Fruit fly (Drosophila melanogaster) whole organism, embryonic: ENCODE measurements around the gene Ppn.

ENCODE experiments used
- Abd-B ChIP-seq: fragments of 200-800 bp; sonication (Bioruptor generic); optimal IDR thresholded peaks from 2 replicates; lab custom pipeline; 2018; ENCODE audit warnings: missing biosample characterization, mild to moderate bottlenecking, missing genetic modification characterization, moderate library complexity
- Atf6 ChIP-seq: fragments of 200-800 bp; sonication (Bioruptor generic); IDR thresholded peaks from 2 replicates; pipeline ENCODE4 v1.3.6; 2022; ENCODE audit warnings: missing biosample characterization, missing genetic modification characterization
- Bdp1 ChIP-seq: fragments of 200-800 bp; sonication (Bioruptor generic); optimal IDR thresholded peaks from 3 replicates; lab custom pipeline; 2016; ENCODE audit warnings: missing biosample characterization, missing genetic modification characterization
- CG10267 ChIP-seq: fragments of 200-800 bp; sonication (Bioruptor generic); optimal IDR thresholded peaks from 2 replicates; lab custom pipeline; 2018; ENCODE audit warnings: missing biosample characterization, mild to moderate bottlenecking, missing genetic modification characterization, moderate library complexity
- CG10274 ChIP-seq: fragments of 200-800 bp; sonication (Bioruptor generic); optimal IDR thresholded peaks from 3 replicates; lab custom pipeline; 2017; ENCODE audit warnings: missing biosample characterization, mild to moderate bottlenecking, missing genetic modification characterization
- CG10366 ChIP-seq: fragments of 200-800 bp; sonication (Bioruptor generic); IDR thresholded peaks from 2 replicates; pipeline ENCODE4 v1.3.6; 2022; ENCODE audit warnings: missing biosample characterization, missing genetic modification characterization
- CG11504 ChIP-seq: fragments of 200-800 bp; sonication (Bioruptor generic); optimal IDR thresholded peaks from 3 replicates; lab custom pipeline; 2019; ENCODE audit warnings: missing biosample characterization, mild to moderate bottlenecking, missing genetic modification characterization, moderate library complexity
- CG13424 ChIP-seq: fragments of 200-800 bp; sonication (Bioruptor generic); optimal IDR thresholded peaks from 2 replicates; lab custom pipeline; 2019; ENCODE audit warnings: missing biosample characterization, mild to moderate bottlenecking, missing genetic modification characterization, moderate library complexity
- CG14965 ChIP-seq: fragments of 200-800 bp; sonication (Bioruptor generic); optimal IDR thresholded peaks from 2 replicates; lab custom pipeline; 2016; ENCODE audit warnings: missing biosample characterization, missing genetic modification characterization, borderline replicate concordance
- CG17802 ChIP-seq: fragments of 200-800 bp; sonication (Bioruptor generic); optimal IDR thresholded peaks from 2 replicates; lab custom pipeline; 2018; ENCODE audit warnings: missing biosample characterization, mild to moderate bottlenecking, missing genetic modification characterization, moderate library complexity
- CG3838 ChIP-seq: fragments of 200-800 bp; sonication (Bioruptor generic); optimal IDR thresholded peaks from 3 replicates; lab custom pipeline; 2016; ENCODE audit warnings: missing biosample characterization, missing genetic modification characterization
- CG6854 ChIP-seq: fragments of 200-800 bp; sonication (Bioruptor generic); optimal IDR thresholded peaks from 3 replicates; lab custom pipeline; 2017; ENCODE audit warnings: missing biosample characterization, mild to moderate bottlenecking, missing genetic modification characterization
- CoRest ChIP-seq: fragments of 200-800 bp; sonication (Bioruptor generic); optimal IDR thresholded peaks from 3 replicates; lab custom pipeline; 2018; ENCODE audit warnings: missing biosample characterization, mild to moderate bottlenecking, missing genetic modification characterization, moderate library complexity
- D19A ChIP-seq: fragments of 200-800 bp; optimal IDR thresholded peaks from 3 replicates; lab custom pipeline; 2019; ENCODE audit warnings: missing biosample characterization, mild to moderate bottlenecking, missing genetic modification characterization, moderate library complexity
- D19B ChIP-seq: fragments of 200-800 bp; sonication (Bioruptor generic); optimal IDR thresholded peaks from 2 replicates; lab custom pipeline; 2017; ENCODE audit warnings: missing biosample characterization, mild to moderate bottlenecking, missing genetic modification characterization
- Fer1 ChIP-seq: fragments of 200-800 bp; sonication (Bioruptor generic); optimal IDR thresholded peaks from 2 replicates; lab custom pipeline; 2017; ENCODE audit warnings: missing biosample characterization, mild to moderate bottlenecking, missing genetic modification characterization
- HLHmδ ChIP-seq: fragments of 200-800 bp; sonication (Bioruptor generic); optimal IDR thresholded peaks from 2 replicates; lab custom pipeline; 2018; ENCODE audit warnings: missing biosample characterization, mild to moderate bottlenecking, missing genetic modification characterization, moderate library complexity
- Mes4 ChIP-seq: fragments of 200-800 bp; sonication (Bioruptor generic); optimal IDR thresholded peaks from 2 replicates; lab custom pipeline; 2016; ENCODE audit warnings: missing biosample characterization, missing genetic modification characterization
- Nf-YA ChIP-seq: fragments of 200-800 bp; sonication (Bioruptor generic); IDR thresholded peaks from 2 replicates; pipeline ENCODE4 v1.3.6; 2022; ENCODE audit warnings: missing biosample characterization, missing genetic modification characterization
- Oli ChIP-seq: fragments of 200-800 bp; sonication (Bioruptor generic); optimal IDR thresholded peaks from 2 replicates; lab custom pipeline; 2018; ENCODE audit warnings: missing biosample characterization, mild to moderate bottlenecking, missing genetic modification characterization, moderate library complexity
- Opbp ChIP-seq: fragments of 200-800 bp; sonication (Bioruptor generic); IDR thresholded peaks from 3 replicates; pipeline ENCODE4 v1.3.6; 2022; ENCODE audit warnings: missing biosample characterization, missing genetic modification characterization; ENCODE audit not compliant: partially characterized antibody
- Optix ChIP-seq: fragments of 200-800 bp; sonication (Bioruptor generic); IDR thresholded peaks from 3 replicates; pipeline ENCODE4 v1.3.6; 2022; ENCODE audit warnings: missing biosample characterization, missing genetic modification characterization
- Scr ChIP-seq: fragments of 200-800 bp; sonication (Bioruptor generic); IDR thresholded peaks from 2 replicates; pipeline ENCODE4 v1.3.6; 2022; ENCODE audit warnings: missing biosample characterization, missing genetic modification characterization; ENCODE audit not compliant: partially characterized antibody
- Sin3A ChIP-seq: fragments of >200 bp; optimal IDR thresholded peaks from 2 replicates; lab custom pipeline; 2018
- Spps ChIP-seq: fragments of 200-800 bp; sonication (Bioruptor generic); optimal IDR thresholded peaks from 2 replicates; lab custom pipeline; 2018; ENCODE audit warnings: missing biosample characterization, mild to moderate bottlenecking, missing genetic modification characterization
- Ssrp ChIP-seq: fragments of 200-800 bp; sonication (Bioruptor generic); optimal IDR thresholded peaks from 2 replicates; lab custom pipeline; 2018; ENCODE audit warnings: missing biosample characterization, mild to moderate bottlenecking, missing genetic modification characterization, moderate library complexity
- abd-A ChIP-seq: fragments of 200-800 bp; sonication (Bioruptor generic); optimal IDR thresholded peaks from 3 replicates; lab custom pipeline; 2019; ENCODE audit warnings: missing biosample characterization, mild to moderate bottlenecking, missing genetic modification characterization, moderate library complexity
- al ChIP-seq: fragments of 200-800 bp; sonication (Bioruptor generic); IDR thresholded peaks from 2 replicates; pipeline ENCODE4 v1.3.6; 2022; ENCODE audit warnings: missing biosample characterization, missing genetic modification characterization
- aop ChIP-seq: fragments of 200-800 bp; sonication (Bioruptor generic); IDR thresholded peaks from 2 replicates; pipeline ENCODE4 v1.3.6; 2022; ENCODE audit warnings: missing biosample characterization, missing genetic modification characterization
- az2 ChIP-seq: fragments of 200-800 bp; sonication (Bioruptor generic); optimal IDR thresholded peaks from 3 replicates; lab custom pipeline; 2016; ENCODE audit warnings: missing biosample characterization, missing genetic modification characterization
- bab2 ChIP-seq: fragments of 200-800 bp; sonication (Bioruptor generic); optimal IDR thresholded peaks from 2 replicates; lab custom pipeline; 2016; ENCODE audit warnings: missing biosample characterization, missing genetic modification characterization
- cg ChIP-seq: fragments of 200-800 bp; sonication (Bioruptor generic); optimal IDR thresholded peaks from 3 replicates; lab custom pipeline; 2019; ENCODE audit warnings: missing biosample characterization, mild to moderate bottlenecking, missing genetic modification characterization, moderate library complexity
- chn ChIP-seq: fragments of 200-800 bp; sonication (Bioruptor generic); optimal IDR thresholded peaks from 2 replicates; lab custom pipeline; 2016; ENCODE audit warnings: missing biosample characterization, missing genetic modification characterization
- ci ChIP-seq: fragments of 200-800 bp; sonication (Bioruptor generic); IDR thresholded peaks from 3 replicates; pipeline ENCODE4 v1.3.6; 2022; ENCODE audit warnings: missing biosample characterization, missing genetic modification characterization
- esg ChIP-seq: fragments of 200-800 bp; sonication (Bioruptor generic); conservative IDR thresholded peaks from 2 replicates; pipeline ENCODE4 v1.3.6; 2022; ENCODE audit warnings: missing biosample characterization, missing genetic modification characterization
- eve ChIP-seq, 2 experiments: fragments of >200 bp; optimal IDR thresholded peaks; 2 replicates each; lab custom pipeline; 2017; ENCODE audit warnings: missing biosample characterization in 2 of 2, missing genetic modification characterization in 2 of 2
- klu ChIP-seq: fragments of 200-800 bp; sonication (Bioruptor generic); IDR thresholded peaks from 2 replicates; pipeline ENCODE4 v1.3.6; 2022; ENCODE audit warnings: missing biosample characterization, missing genetic modification characterization
- kni ChIP-seq: fragments of 200-800 bp; sonication (Bioruptor generic); optimal IDR thresholded peaks from 3 replicates; lab custom pipeline; 2017; ENCODE audit warnings: mild to moderate bottlenecking, missing biosample characterization, missing genetic modification reagents, missing genetic modification characterization
- mld ChIP-seq: fragments of 200-800 bp; sonication (Bioruptor generic); IDR thresholded peaks from 3 replicates; pipeline ENCODE4 v1.3.6; 2022; ENCODE audit warnings: missing biosample characterization, missing genetic modification characterization; ENCODE audit not compliant: partially characterized antibody
- pfk ChIP-seq: fragments of 200-800 bp; sonication (Bioruptor generic); optimal IDR thresholded peaks from 2 replicates; lab custom pipeline; 2018; ENCODE audit warnings: missing biosample characterization, mild to moderate bottlenecking, missing genetic modification characterization, moderate library complexity
- pzg ChIP-seq: fragments of 200-800 bp; sonication (Bioruptor generic); optimal IDR thresholded peaks from 3 replicates; lab custom pipeline; 2018; ENCODE audit warnings: missing biosample characterization, mild to moderate bottlenecking, missing genetic modification characterization, moderate library complexity
- ro ChIP-seq: fragments of 200-800 bp; sonication (Bioruptor generic); IDR thresholded peaks from 2 replicates; pipeline ENCODE4 v1.3.6; 2022; ENCODE audit warnings: missing biosample characterization, missing genetic modification characterization
- row ChIP-seq: fragments of 200-800 bp; sonication (Bioruptor generic); IDR thresholded peaks from 3 replicates; pipeline ENCODE4 v1.3.6; 2022; ENCODE audit warnings: missing biosample characterization, missing genetic modification characterization
- salm ChIP-seq: fragments of 200-800 bp; sonication (Bioruptor generic); optimal IDR thresholded peaks from 2 replicates; lab custom pipeline; 2018; ENCODE audit warnings: missing biosample characterization, mild to moderate bottlenecking, missing genetic modification characterization
- ssp ChIP-seq: fragments of 200-800 bp; sonication (Bioruptor generic); IDR thresholded peaks from 2 replicates; pipeline ENCODE4 v1.3.6; 2022; ENCODE audit warnings: missing biosample characterization, missing genetic modification characterization
- tap ChIP-seq: fragments of 200-800 bp; optimal IDR thresholded peaks from 3 replicates; lab custom pipeline; 2019; ENCODE audit warnings: missing biosample characterization, mild to moderate bottlenecking, missing genetic modification characterization, moderate library complexity
- tll ChIP-seq, 2 experiments: fragments of 200-800 bp in 1 of 2; fragments of >200 bp in 1 of 2; sonication (Bioruptor generic) in 1 of 2; optimal IDR thresholded peaks; 2 replicates each; lab custom pipeline; 2017 to 2019; ENCODE audit warnings: missing biosample characterization in 2 of 2, missing genetic modification characterization in 2 of 2, mild to moderate bottlenecking in 1 of 2, moderate library complexity in 1 of 2
- tna ChIP-seq: fragments of 200-800 bp; sonication (Bioruptor generic); IDR thresholded peaks from 2 replicates; pipeline ENCODE4 v1.3.6; 2022; ENCODE audit warnings: missing biosample characterization, missing genetic modification characterization; ENCODE audit not compliant: partially characterized antibody
- trh ChIP-seq: fragments of 200-800 bp; sonication (Bioruptor generic); optimal IDR thresholded peaks from 2 replicates; lab custom pipeline; 2016; ENCODE audit warnings: missing biosample characterization, missing genetic modification characterization

Ppn gene

dm6 chr3R:28585076-28585821 lies 45.1 kb upstream of the Ppn start, which contains the start of gene fkh (continued):
- peak; percentile 92 for TF ChIP-seq ci (GFP tag; lab: Robert Waterston, UW)
- no peak for TF ChIP-seq Opbp
- TF ChIP-seq Optix (GFP tag; lab: Robert Waterston, UW) = peak; percentile 77; the same call in 2 of the 3 replicates
- peak; percentile 98 for TF ChIP-seq cg (GFP tag; lab: Kevin White, UChicago)
- TF ChIP-seq Fer1 (GFP tag; lab: Kevin White, UChicago) = peak; percentile 99
- TF ChIP-seq trh (GFP tag; lab: Kevin White, UChicago) = peak; percentile 71
- TF ChIP-seq kni (GFP tag; lab: Kevin White, UChicago) = peak; percentile 100
- peak; percentile 13 for TF ChIP-seq CG10267
- TF ChIP-seq eve (GFP tag; optimal IDR thresholded peaks at IDR 0.05; lab: Kevin White, UChicago) = no peak
- peak; percentile 98 for TF ChIP-seq HLHmδ
- peak; percentile 78 for TF ChIP-seq D19B (GFP tag; lab: Kevin White, UChicago)
- peak; percentile 85 for TF ChIP-seq CG10274 (GFP tag; lab: Kevin White, UChicago)
- peak; percentile 82 for TF ChIP-seq CG14965 (GFP tag; lab: Kevin White, UChicago)
- TF ChIP-seq abd-A = peak; percentile 85
- TF ChIP-seq CG6854 (GFP tag; lab: Kevin White, UChicago) = peak; percentile 96
- TF ChIP-seq Abd-B (GFP tag; lab: Kevin White, UChicago) = no peak
- no peak for TF ChIP-seq Sin3A (lab: Kevin White, UChicago)
- TF ChIP-seq D19A (tag; lab: Kevin White, UChicago) = peak; percentile 51
- no peak for TF ChIP-seq Ssrp (tag; lab: Kevin White, UChicago)
- TF ChIP-seq CG13424 (tag; lab: Kevin White, UChicago) = peak; percentile 79
- peak; percentile 64 for TF ChIP-seq salm
- no peak for TF ChIP-seq Scr (GFP tag; lab: Robert Waterston, UW)
- peak; percentile 52 for TF ChIP-seq CG17802 (tag; lab: Kevin White, UChicago)
- TF ChIP-seq az2 (GFP tag; lab: Kevin White, UChicago) = no peak
- peak; percentile 99 for TF ChIP-seq Nf-YA (GFP tag; lab: Robert Waterston, UW)
- peak; percentile 77 for TF ChIP-seq CoRest (tag; lab: Kevin White, UChicago)
- TF ChIP-seq CG11504 (tag; lab: Kevin White, UChicago) = peak; percentile 65
- peak; percentile 88 for TF ChIP-seq pfk (GFP tag; lab: Kevin White, UChicago)
- peak; percentile 20; the same call in 1 of the 2 replicates for TF ChIP-seq ssp (GFP tag; lab: Robert Waterston, UW)
- TF ChIP-seq tap = peak; percentile 80
- no peak for TF ChIP-seq klu (GFP tag; lab: Robert Waterston, UW)
- TF ChIP-seq bab2 (GFP tag; lab: Kevin White, UChicago) = peak; percentile 89
- peak; percentile 53; the same call in 1 of the 2 replicates for TF ChIP-seq CG10366 (GFP tag; lab: Robert Waterston, UW)
- TF ChIP-seq pzg (GFP tag; lab: Kevin White, UChicago) = peak; percentile 34
- TF ChIP-seq esg (GFP tag; lab: Robert Waterston, UW) = no peak
- TF ChIP-seq tll (GFP tag; optimal IDR thresholded peaks at IDR 0.05; lab: Kevin White, UChicago) = peak in 1 of 2 experiments; percentile 48
- peak; percentile 88 for TF ChIP-seq CG3838 (GFP tag; lab: Kevin White, UChicago)
- no peak for TF ChIP-seq Oli (tag; lab: Kevin White, UChicago)
- no peak for TF ChIP-seq ro (GFP tag; lab: Robert Waterston, UW)
- TF ChIP-seq row (GFP tag; lab: Robert Waterston, UW) = no peak; the same call in 2 of the 3 replicates
- peak; percentile 89 for TF ChIP-seq Bdp1 (GFP tag; lab: Kevin White, UChicago)
- TF ChIP-seq Mes4 (GFP tag; lab: Kevin White, UChicago) = peak; percentile 89
- no peak for TF ChIP-seq tna (GFP tag; lab: Robert Waterston, UW)
- TF ChIP-seq Spps (tag; lab: Kevin White, UChicago) = peak; percentile 68
- TF ChIP-seq al (GFP tag; lab: Robert Waterston, UW) = no peak
- no peak for TF ChIP-seq aop (GFP tag; lab: Robert Waterston, UW)
- peak; percentile 89 for TF ChIP-seq Atf6 (GFP tag; lab: Robert Waterston, UW)
- TF ChIP-seq mld = no peak
- TF ChIP-seq chn (GFP tag; lab: Kevin White, UChicago) = peak; percentile 74
